Worm (Caenorhabditis elegans): ENCODE data around the gene ZK418.5.

ce11 chrIII:7112285-7112684 is 38.6 kb upstream of the ZK418.5 start:
- TF ChIP-seq tab-1 (GFP tag; IDR thresholded peaks at IDR 0.05) (no peak), cog-1 (tag; optimal IDR thresholded peaks at IDR 0.05) (no peak), med-1 (GFP tag; optimal IDR thresholded peaks at IDR 0.05; ENCODE audit: insufficient read depth) (no peak), flt-1 (GFP tag; IDR thresholded peaks at IDR 0.05) (no peak), ztf-23 (GFP tag; IDR thresholded peaks at IDR 0.05) (no peak)
